Fruit fly (Drosophila melanogaster): Measurements from ENCODE around the gene Ir94b.
A peak's percentile ranks its signal among the peaks of the same experiment; 100 is the strongest.

Gene Ir94b

DNA sequence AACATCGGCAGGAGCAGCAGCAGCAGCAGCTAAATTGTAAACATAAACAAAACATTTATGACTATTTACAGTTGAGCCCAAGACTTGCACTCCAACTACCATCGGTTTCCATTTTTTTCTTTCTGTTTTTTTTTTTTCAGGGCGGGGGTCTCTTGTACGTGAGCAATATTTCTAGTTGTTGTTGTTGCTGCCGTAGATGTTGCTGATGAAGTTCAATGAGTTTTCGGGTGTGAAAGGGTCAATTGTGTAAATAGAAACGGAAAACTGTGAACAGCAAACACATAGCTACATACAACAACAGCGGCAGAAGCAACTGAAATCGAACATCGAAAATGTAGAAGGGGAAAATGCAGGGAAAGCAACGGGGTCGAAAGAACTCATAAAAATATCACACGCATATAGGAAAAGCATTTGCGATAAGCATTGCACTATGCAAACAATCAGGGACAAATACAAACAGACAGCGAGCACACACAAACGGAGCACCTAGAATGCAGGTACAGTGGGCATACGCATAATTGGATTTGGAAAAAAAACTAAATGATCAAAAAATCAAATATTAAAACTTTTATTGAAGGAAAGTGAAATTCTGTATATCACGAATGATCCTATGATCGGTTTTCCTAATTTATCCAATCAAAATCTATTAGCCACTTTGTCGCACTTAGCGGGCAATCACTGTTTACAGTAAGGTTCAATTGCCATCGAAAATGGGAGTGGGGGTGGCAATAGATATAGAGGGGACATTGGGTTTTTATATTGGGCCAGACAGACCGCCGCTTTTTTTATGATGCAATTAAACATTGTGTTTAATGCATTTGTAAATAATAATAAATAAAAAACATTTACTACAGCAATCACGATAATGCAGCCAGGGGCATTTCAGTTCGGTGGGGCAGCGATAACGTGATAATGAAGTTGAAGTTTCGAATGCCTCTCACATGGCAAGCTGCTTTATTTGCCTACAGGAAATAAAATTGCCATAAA lies 28.7 kb upstream of the Ir94b start (continued):
- peak in 1 of 2 experiments; percentile 94 for TF ChIP-seq eve (GFP tag; optimal IDR thresholded peaks at IDR 0.05)
- TF ChIP-seq crp (GFP tag; optimal IDR thresholded peaks at IDR 0.05): no peak
- TF ChIP-seq CG11695 (GFP tag; IDR thresholded peaks at IDR 0.05): peak; percentile 70; the same call in 2 of the 3 replicates
- peak; percentile 42 for TF ChIP-seq CG17568 (GFP tag; optimal IDR thresholded peaks at IDR 0.05)
- TF ChIP-seq Atf-2 (GFP tag; optimal IDR thresholded peaks at IDR 0.05): peak; percentile 35
- TF ChIP-seq pros (GFP tag; optimal IDR thresholded peaks at IDR 0.05): no peak
- peak; percentile 83 for TF ChIP-seq Sox102F (GFP tag; optimal IDR thresholded peaks at IDR 0.05)
- TF ChIP-seq CG8281 (tag; optimal IDR thresholded peaks at IDR 0.05): no peak
- TF ChIP-seq CG8359 (GFP tag; optimal IDR thresholded peaks at IDR 0.05; ENCODE audit: borderline replicate concordance): peak; percentile 62
- TF ChIP-seq NK7.1 (GFP tag; optimal IDR thresholded peaks at IDR 0.05): peak; percentile 72
- TF ChIP-seq crc (GFP tag; optimal IDR thresholded peaks at IDR 0.05): peak; percentile 8
- TF ChIP-seq shn (GFP tag; optimal IDR thresholded peaks at IDR 0.05): peak; percentile 61
- TF ChIP-seq ERR (GFP tag; optimal IDR thresholded peaks at IDR 0.05): no peak
- peak; percentile 84 for TF ChIP-seq E2f1 (GFP tag; IDR thresholded peaks at IDR 0.05)
- peak; percentile 47 for TF ChIP-seq Fer1 (GFP tag; optimal IDR thresholded peaks at IDR 0.05)
- TF ChIP-seq CG17361 (GFP tag; IDR thresholded peaks at IDR 0.05): peak; percentile 93
- no peak for TF ChIP-seq CG7963 (GFP tag; IDR thresholded peaks at IDR 0.05; ENCODE audit: partially characterized antibody)
- TF ChIP-seq az2 (GFP tag; optimal IDR thresholded peaks at IDR 0.05): peak; percentile 79
- peak; percentile 75 for TF ChIP-seq Ssrp (tag; optimal IDR thresholded peaks at IDR 0.05)
- TF ChIP-seq CG6813 (GFP tag; optimal IDR thresholded peaks at IDR 0.05): peak; percentile 77
- TF ChIP-seq CG3065 (GFP tag; optimal IDR thresholded peaks at IDR 0.05): peak; percentile 36
- peak; percentile 67 for TF ChIP-seq twi (tag; optimal IDR thresholded peaks at IDR 0.05)
- peak; percentile 15 for TF ChIP-seq CG3163 (GFP tag; optimal IDR thresholded peaks at IDR 0.05)
- no peak for TF ChIP-seq fd3F (GFP tag; optimal IDR thresholded peaks at IDR 0.05)
- peak; percentile 38 for TF ChIP-seq Hmx (GFP tag; optimal IDR thresholded peaks at IDR 0.05)
- peak; percentile 53 for TF ChIP-seq CG9215 (GFP tag; IDR thresholded peaks at IDR 0.05)
- no peak for TF ChIP-seq sna (GFP tag; IDR thresholded peaks at IDR 0.05; ENCODE audit: partially characterized antibody)
- peak; percentile 48 for TF ChIP-seq CG1792 (GFP tag; optimal IDR thresholded peaks at IDR 0.05)
- TF ChIP-seq Neu2 (GFP tag; optimal IDR thresholded peaks at IDR 0.05; ENCODE audit: borderline replicate concordance): peak; percentile 60
- peak; percentile 15 for TF ChIP-seq NC2α (GFP tag; optimal IDR thresholded peaks at IDR 0.05)
- TF ChIP-seq CG17829 (tag; optimal IDR thresholded peaks at IDR 0.05): peak; percentile 91
- peak; percentile 64 for TF ChIP-seq Hsf (GFP tag; optimal IDR thresholded peaks at IDR 0.05)
- TF ChIP-seq kah (GFP tag; optimal IDR thresholded peaks at IDR 0.05): peak; percentile 23
- no peak for TF ChIP-seq TFAM (GFP tag; optimal IDR thresholded peaks at IDR 0.05)
- TF ChIP-seq Side (GFP tag; optimal IDR thresholded peaks at IDR 0.05): peak; percentile 56
- TF ChIP-seq vvl (GFP tag; IDR thresholded peaks at IDR 0.05): peak; percentile 89
- peak; percentile 46 for TF ChIP-seq sima (GFP tag; optimal IDR thresholded peaks at IDR 0.05)
- no peak for TF ChIP-seq CG2129 (GFP tag; IDR thresholded peaks at IDR 0.05; ENCODE audit: partially characterized antibody)
- peak; percentile 75 for TF ChIP-seq danr (GFP tag; IDR thresholded peaks at IDR 0.05)
- TF ChIP-seq CG31224 (GFP tag; IDR thresholded peaks at IDR 0.05): no peak
- 0 out of 3 replicates have a peak, but pooled peaks have one; percentile 29 for TF ChIP-seq CG6175 (GFP tag; IDR thresholded peaks at IDR 0.05)
- no peak for TF ChIP-seq Tbp (GFP tag; optimal IDR thresholded peaks at IDR 0.05)
- peak; percentile 63 for TF ChIP-seq CG4820 (GFP tag; optimal IDR thresholded peaks at IDR 0.05)
- TF ChIP-seq repo (GFP tag; optimal IDR thresholded peaks at IDR 0.05): peak; percentile 33
- no peak for TF ChIP-seq toy (GFP tag; IDR thresholded peaks at IDR 0.05)
- TF ChIP-seq Sin3A (optimal IDR thresholded peaks at IDR 0.05): no peak
- peak; percentile 4 for TF ChIP-seq NfI (GFP tag; optimal IDR thresholded peaks at IDR 0.05)
- peak; percentile 87 for TF ChIP-seq wor (GFP tag; IDR thresholded peaks at IDR 0.05)
- TF ChIP-seq HLH3B (GFP tag; IDR thresholded peaks at IDR 0.05): peak; percentile 84

All from whole organism, embryonic.